Worm (Caenorhabditis elegans): Measurements from ENCODE around the gene T07F10.5.

The T07F10.5 gene

DNA sequence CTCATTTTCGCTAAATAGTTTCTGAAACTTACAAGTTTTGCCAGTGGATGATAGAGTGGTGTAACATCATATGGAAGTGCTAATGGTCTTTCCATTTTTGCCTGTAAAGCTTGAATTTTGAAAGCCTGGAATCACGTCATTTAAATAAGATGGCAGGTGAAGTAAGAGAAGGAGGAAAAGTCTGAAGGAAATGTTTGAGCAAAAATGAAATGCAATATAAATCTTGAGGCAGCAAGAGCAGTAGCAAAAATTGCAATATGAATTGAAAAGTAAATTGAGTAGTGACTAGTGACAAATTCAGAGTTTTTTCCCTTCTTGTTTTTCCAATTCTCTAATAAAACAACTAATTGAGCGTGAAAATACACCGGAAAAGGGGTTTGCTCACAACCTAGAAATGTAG, 20.1 kb downstream of the T07F10.5 start, which contains the start of gene glb-24:
Gene glb-24, minus strand, starts transcription at position 101 of the 400 bp plus-strand sequence.
- TF ChIP-seq aptf-2 (GFP tag; conservative IDR thresholded peaks at IDR 0.05) (no peak), B0019.2 (GFP tag; conservative IDR thresholded peaks at IDR 0.05) (no peak), B0336.3 (GFP tag; IDR thresholded peaks at IDR 0.05) (no peak), lir-1 (GFP tag; conservative IDR thresholded peaks at IDR 0.05) (no peak)

- no peak for TF ChIP-seq T07F8.4 (tag; optimal IDR thresholded peaks at IDR 0.05)
- TF ChIP-seq hrde-1 (tag; optimal IDR thresholded peaks at IDR 0.05; ENCODE audit: borderline replicate concordance) = no peak
- no peak for TF ChIP-seq ekl-4 (GFP tag; IDR thresholded peaks at IDR 0.05)
- TF ChIP-seq ccch-3 (GFP tag; optimal IDR thresholded peaks at IDR 0.05) = no peak
- no peak for TF ChIP-seq repo-1 (tag; optimal IDR thresholded peaks at IDR 0.05)
- no peak for TF ChIP-seq F10E7.11 (tag; optimal IDR thresholded peaks at IDR 0.05)
- TF ChIP-seq C17E4.6 (GFP tag; IDR thresholded peaks at IDR 0.05) = no peak
- no peak for TF ChIP-seq unc-130 (GFP tag; optimal IDR thresholded peaks at IDR 0.05)
- TF ChIP-seq egl-44 (GFP tag; IDR thresholded peaks at IDR 0.05) = no peak
- TF ChIP-seq pbrm-1 (GFP tag; IDR thresholded peaks at IDR 0.05) = no peak
- no peak for TF ChIP-seq hmg-20 (GFP tag; IDR thresholded peaks at IDR 0.05)
- TF ChIP-seq xnd-1 (tag; optimal IDR thresholded peaks at IDR 0.05) = no peak
- TF ChIP-seq unc-62 (GFP tag; optimal IDR thresholded peaks at IDR 0.05) = no peak
- TF ChIP-seq snpc-3.4 (tag; optimal IDR thresholded peaks at IDR 0.05) = no peak
- no peak for TF ChIP-seq madf-6 (GFP tag; IDR thresholded peaks at IDR 0.05)
- no peak for TF ChIP-seq zim-3 (tag; optimal IDR thresholded peaks at IDR 0.05)
- TF ChIP-seq pha-4 (tag; optimal IDR thresholded peaks at IDR 0.05) = no peak
- no peak for TF ChIP-seq Y53G8AR.9 (GFP tag; conservative IDR thresholded peaks at IDR 0.05)
- TF ChIP-seq attf-5 (GFP tag; optimal IDR thresholded peaks at IDR 0.05) = no peak
Measured at ce11 chrV:12895772-12896171, 30.1 kb downstream of the T07F10.5 start, which contains the start of gene ttbk-7. ttbk-7 (minus strand) TSS chrV:12895872.

DNA sequence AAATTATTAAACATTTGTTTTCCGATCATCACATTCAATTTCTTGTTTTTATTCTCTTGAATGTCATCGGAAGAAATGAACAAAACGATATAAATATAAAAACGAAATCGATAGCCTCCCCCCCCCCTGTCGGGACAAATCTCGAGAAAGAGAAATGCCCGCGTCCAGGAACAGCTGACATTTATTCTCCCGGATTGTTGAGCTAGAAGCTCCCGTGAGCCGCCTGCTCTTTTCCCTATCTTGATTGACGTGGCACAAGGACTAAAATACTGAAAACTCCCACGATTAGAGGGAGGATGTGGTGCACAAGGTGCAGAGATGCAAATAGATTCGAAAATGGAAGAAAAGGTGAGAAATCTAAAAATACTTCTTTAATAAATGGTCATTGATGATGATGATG, 31.1 kb downstream of the T07F10.5 start:
- TF ChIP-seq ztf-18 (tag; optimal IDR thresholded peaks at IDR 0.05) (no peak), egl-18 (GFP tag; IDR thresholded peaks at IDR 0.05) (no peak), aptf-3 (GFP tag; IDR thresholded peaks at IDR 0.05) (no peak), B0035.1 (tag; optimal IDR thresholded peaks at IDR 0.05) (no peak), C06A6.2 (GFP tag; conservative IDR thresholded peaks at IDR 0.05) (no peak), hlh-12 (tag; optimal IDR thresholded peaks at IDR 0.05) (no peak), somi-1 (GFP tag; optimal IDR thresholded peaks at IDR 0.05) (no peak), athp-1 (tag; optimal IDR thresholded peaks at IDR 0.05) (no peak)

ce11 chrV:12897338-12897737, 31.6 kb downstream of the T07F10.5 start:
- TF ChIP-seq lin-54 (GFP tag; optimal IDR thresholded peaks at IDR 0.05) (no peak), cebp-1 (GFP tag; IDR thresholded peaks at IDR 0.05) (0 out of 2 replicates have a peak, but pooled peaks have one; percentile 25), cebp-1 (tag; optimal IDR thresholded peaks at IDR 0.05) (no peak), lsy-27 (tag; optimal IDR thresholded peaks at IDR 0.05; ENCODE audit: borderline replicate concordance, insufficient read depth) (no peak), T26A5.8 (tag; optimal IDR thresholded peaks at IDR 0.05) (no peak)
